Fruit fly (Drosophila melanogaster): ENCODE measurements around the gene Cpr67B.

The Cpr67B gene

DNA sequence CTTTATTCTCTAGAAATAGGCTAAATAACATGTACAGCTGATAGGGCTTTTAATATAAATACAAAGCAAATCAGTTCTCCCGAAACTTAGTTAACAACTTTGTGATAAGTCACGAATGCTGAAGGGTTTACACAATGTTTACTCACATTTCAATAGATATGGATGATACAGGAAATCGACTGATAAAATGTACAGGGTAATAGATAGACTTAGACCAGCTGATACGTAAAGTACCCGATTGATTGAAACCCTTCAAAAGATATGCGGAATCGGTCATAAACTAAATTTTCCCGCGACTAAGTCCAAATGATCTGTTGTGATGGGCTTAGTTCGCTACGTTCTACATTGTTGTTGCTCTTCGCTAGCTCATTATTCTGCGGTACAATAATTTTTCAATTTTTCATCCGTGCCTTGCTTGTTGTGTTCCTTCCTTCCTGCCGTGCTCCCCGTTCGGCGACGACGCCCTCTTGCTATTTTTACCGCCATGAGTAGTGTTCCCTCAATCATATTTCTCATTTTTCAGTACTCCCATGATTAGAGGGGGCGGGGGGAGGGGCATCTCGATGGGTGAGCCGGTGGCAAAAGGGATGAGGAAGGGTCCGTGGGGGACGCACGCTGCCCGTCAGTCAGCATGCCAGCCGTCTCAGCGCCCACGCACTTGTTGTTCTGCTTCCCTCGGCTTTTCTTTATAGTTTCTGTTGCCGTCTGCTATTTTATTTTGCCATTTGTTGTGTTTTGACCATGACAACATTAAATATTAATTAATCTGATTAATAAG, 28.4 kb downstream of the Cpr67B start (continued):
- TF ChIP-seq ara (GFP tag; IDR thresholded peaks at IDR 0.05) (no peak), sd (tag; optimal IDR thresholded peaks at IDR 0.05) (peak; percentile 82), ato (GFP tag; IDR thresholded peaks at IDR 0.05; ENCODE audit: partially characterized antibody) (no peak), Oaz (GFP tag; IDR thresholded peaks at IDR 0.05) (no peak)

DNA sequence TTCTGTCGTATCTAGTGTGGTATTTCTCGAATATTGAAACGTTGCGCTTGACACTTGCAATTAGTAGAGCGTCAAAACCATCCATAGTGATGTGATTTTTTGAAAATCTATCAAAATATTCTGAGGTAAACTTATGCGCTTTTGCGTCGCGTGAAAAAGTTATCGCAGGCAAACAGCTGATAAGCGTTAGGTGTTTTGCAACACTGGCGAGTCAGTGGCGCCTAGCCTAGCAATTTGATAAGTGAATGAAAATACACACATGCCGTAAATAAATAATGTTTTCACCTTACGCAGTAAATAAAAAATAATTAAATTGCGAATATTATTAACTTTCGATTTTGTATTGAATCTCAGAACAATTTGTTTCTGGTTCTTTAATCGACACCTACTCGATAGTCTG, 30.7 kb downstream of the Cpr67B start, which contains the start of gene CG42526:
Gene CG42526 (minus strand): TSS at position 85 of the 400 bp plus-strand sequence.
- TF ChIP-seq luna (GFP tag; optimal IDR thresholded peaks at IDR 0.05) (no peak), CG9817 (tag; optimal IDR thresholded peaks at IDR 0.05) (peak; percentile 24), Sry-δ (GFP tag; optimal IDR thresholded peaks at IDR 0.05) (peak; percentile 82), dpn (GFP tag; optimal IDR thresholded peaks at IDR 0.05) (peak in 1 of 2 experiments; percentile 58), NfI (GFP tag; optimal IDR thresholded peaks at IDR 0.05) (peak; percentile 31), Ssrp (tag; optimal IDR thresholded peaks at IDR 0.05) (no peak), CG10267 (tag; optimal IDR thresholded peaks at IDR 0.05) (peak; percentile 93), CG7271 (tag; optimal IDR thresholded peaks at IDR 0.05) (no peak), Dbx (GFP tag; IDR thresholded peaks at IDR 0.05) (peak; percentile 39; the same call in 1 of the 3 replicates), Atf6 (GFP tag; IDR thresholded peaks at IDR 0.05) (peak; percentile 63; the same call in 1 of the 2 replicates), tx (GFP tag; optimal IDR thresholded peaks at IDR 0.05) (peak; percentile 43), Antp (GFP tag; optimal IDR thresholded peaks at IDR 0.05) (peak; percentile 50), zfh2 (GFP tag; optimal IDR thresholded peaks at IDR 0.05) (peak; percentile 63), bsh (GFP tag; optimal IDR thresholded peaks at IDR 0.05) (peak in 1 of 2 experiments; percentile 28), CG12155 (GFP tag; optimal IDR thresholded peaks at IDR 0.05) (peak; percentile 58), pb (GFP tag; optimal IDR thresholded peaks at IDR 0.05) (peak; percentile 5), vvl (GFP tag; IDR thresholded peaks at IDR 0.05) (peak; percentile 51), NC2α (GFP tag; optimal IDR thresholded peaks at IDR 0.05) (no peak), CG30431 (GFP tag; optimal IDR thresholded peaks at IDR 0.05) (no peak), Ets97D (GFP tag; optimal IDR thresholded peaks at IDR 0.05) (peak; percentile 34), Elba2 (GFP tag; optimal IDR thresholded peaks at IDR 0.05) (no peak), Mes4 (GFP tag; optimal IDR thresholded peaks at IDR 0.05) (peak; percentile 27), Chrac-16 (GFP tag; optimal IDR thresholded peaks at IDR 0.05) (peak; percentile 36), CG4854 (GFP tag; optimal IDR thresholded peaks at IDR 0.05) (peak; percentile 34), CG15011 (GFP tag; optimal IDR thresholded peaks at IDR 0.05) (no peak), fd96Cb (tag; optimal IDR thresholded peaks at IDR 0.05) (no peak), Six4 (GFP tag; optimal IDR thresholded peaks at IDR 0.05) (no peak), lilli (GFP tag; optimal IDR thresholded peaks at IDR 0.05) (peak; percentile 82), eyg (GFP tag; optimal IDR thresholded peaks at IDR 0.05) (peak; percentile 11), inv (GFP tag; IDR thresholded peaks at IDR 0.05; ENCODE audit: partially characterized antibody) (peak; percentile 45; the same call in 1 of the 2 replicates), chif (GFP tag; optimal IDR thresholded peaks at IDR 0.05) (peak in 1 of 2 experiments; percentile 39), CG12744 (GFP tag; optimal IDR thresholded peaks at IDR 0.05) (peak; percentile 36), caup (GFP tag; optimal IDR thresholded peaks at IDR 0.05; ENCODE audit: severe bottlenecking) (peak; percentile 39), CG11723 (GFP tag; optimal IDR thresholded peaks at IDR 0.05) (peak; percentile 33), Fer1 (GFP tag; optimal IDR thresholded peaks at IDR 0.05) (peak; percentile 43), CG7987 (GFP tag; optimal IDR thresholded peaks at IDR 0.05) (no peak), ewg (GFP tag; optimal IDR thresholded peaks at IDR 0.05) (peak; percentile 19), al (GFP tag; IDR thresholded peaks at IDR 0.05) (no peak), CG1603 (tag; optimal IDR thresholded peaks at IDR 0.05) (peak; percentile 59), Trl (optimal IDR thresholded peaks at IDR 0.05) (no peak), Trl (GFP tag; optimal IDR thresholded peaks at IDR 0.05) (peak; percentile 37), YL-1 (GFP tag; optimal IDR thresholded peaks at IDR 0.05) (peak; percentile 55), lab (GFP tag; optimal IDR thresholded peaks at IDR 0.05) (peak; percentile 55), CG2712 (tag; optimal IDR thresholded peaks at IDR 0.05) (peak; percentile 23)
